Worm (Caenorhabditis elegans) whole organism, L2 larva: ENCODE results near the gene ZC196.4.
"Not testable (repeated sequence)": the region's sequence is repeated elsewhere in the genome, so short reads cannot be mapped to it uniquely, and the experiment has no call there.

Experiments
- aly-2 ChIP-seq: fragments of 150-350 bp; optimal IDR thresholded peaks from 2 replicates; lab custom pipeline; 2014; ENCODE audit warnings: missing biosample characterization, missing genetic modification characterization
- ceh-82 ChIP-seq: fragments of 150-350 bp; optimal IDR thresholded peaks from 2 replicates; lab custom pipeline; 2014; ENCODE audit warnings: missing biosample characterization, missing genetic modification characterization
- lsy-2 ChIP-seq, 2 experiments: fragments of 150-350 bp in 1 of 2; sonication (generic microtip) in 1 of 2; optimal IDR thresholded peaks; 2 replicates each; lab custom pipeline; 2014 to 2017; ENCODE audit warnings: missing biosample characterization in 2 of 2, missing genetic modification characterization in 2 of 2
- nhr-129 ChIP-seq: fragments of 150-350 bp; optimal IDR thresholded peaks from 2 replicates; lab custom pipeline; 2014; ENCODE audit warnings: missing biosample characterization, missing genetic modification characterization
- unc-39 ChIP-seq: fragments of 150-350 bp; optimal IDR thresholded peaks from 2 replicates; lab custom pipeline; 2014; ENCODE audit warnings: missing biosample characterization, missing genetic modification characterization
- unc-62 ChIP-seq: fragments of 150-350 bp; optimal IDR thresholded peaks from 2 replicates; lab custom pipeline; 2014; ENCODE audit warnings: missing biosample characterization, missing genetic modification reagents, missing genetic modification characterization

- TF ChIP-seq lsy-2 (tag; optimal IDR thresholded peaks at IDR 0.05; lab: Kevin White, UChicago); ceh-82; unc-62 (GFP tag; lab: Kevin White, UChicago); unc-39 (tag; lab: Kevin White, UChicago); nhr-129; aly-2 (tag; lab: Kevin White, UChicago): not testable (repeated sequence)
These were observed 36.7 kb upstream of the ZC196.4 start, which contains the start of gene ZC190.10 for ce11 chrV:8696218-8696617.
